Fruit fly (Drosophila melanogaster) whole organism, embryonic: ENCODE measurements around the gene Uro.

ENCODE experiments used
- Adf1 ChIP-seq: fragments of 200-800 bp; sonication (Bioruptor generic); IDR thresholded peaks from 2 replicates; pipeline ENCODE4 v1.3.6; 2022; ENCODE audit warnings: missing biosample characterization, missing genetic modification characterization
- Atf3 ChIP-seq: fragments of 200-800 bp; sonication (Bioruptor generic); optimal IDR thresholded peaks from 3 replicates; lab custom pipeline; 2016; ENCODE audit warnings: missing biosample characterization, missing genetic modification characterization
- Awh ChIP-seq: fragments of 200-800 bp; sonication (Bioruptor generic); IDR thresholded peaks from 2 replicates; pipeline ENCODE4, ENCODE4 v1.3.6; 2022; ENCODE audit warnings: missing biosample characterization, missing genetic modification characterization
- CG11456 ChIP-seq: fragments of 200-800 bp; sonication (Bioruptor generic); IDR thresholded peaks from 3 replicates; pipeline ENCODE4 v1.3.6; 2022; ENCODE audit warnings: missing biosample characterization, missing genetic modification characterization
- CG13296 ChIP-seq: fragments of 200-800 bp; sonication (Bioruptor generic); optimal IDR thresholded peaks from 3 replicates; lab custom pipeline; 2018; ENCODE audit warnings: missing biosample characterization, mild to moderate bottlenecking, missing genetic modification characterization
- CG15601 ChIP-seq: fragments of 200-800 bp; sonication (Bioruptor generic); optimal IDR thresholded peaks from 3 replicates; lab custom pipeline; 2019; ENCODE audit warnings: missing biosample characterization, mild to moderate bottlenecking, missing genetic modification characterization, moderate library complexity
- CG17359 ChIP-seq: fragments of 200-800 bp; sonication (Bioruptor generic); optimal IDR thresholded peaks from 3 replicates; lab custom pipeline; 2018; ENCODE audit warnings: missing biosample characterization, mild to moderate bottlenecking, missing genetic modification characterization, moderate library complexity
- CG17568 ChIP-seq: fragments of 200-800 bp; sonication (Bioruptor generic); optimal IDR thresholded peaks from 2 replicates; lab custom pipeline; 2018; ENCODE audit warnings: missing biosample characterization, mild to moderate bottlenecking, missing genetic modification characterization, moderate library complexity
- CG2712 ChIP-seq: fragments of 200-800 bp; optimal IDR thresholded peaks from 3 replicates; lab custom pipeline; 2019; ENCODE audit warnings: missing biosample characterization, mild to moderate bottlenecking, missing genetic modification characterization, moderate library complexity
- CG2875 ChIP-seq: fragments of 200-800 bp; sonication (Bioruptor generic); optimal IDR thresholded peaks from 2 replicates; lab custom pipeline; 2017; ENCODE audit warnings: missing biosample characterization, mild to moderate bottlenecking, missing genetic modification characterization, missing genetic modification reagents
- CG31365 ChIP-seq: fragments of 200-800 bp; sonication (Bioruptor generic); optimal IDR thresholded peaks from 2 replicates; lab custom pipeline; 2018; ENCODE audit warnings: missing biosample characterization, mild to moderate bottlenecking, missing genetic modification characterization
- CG31388 ChIP-seq: fragments of 200-800 bp; sonication (Bioruptor generic); optimal IDR thresholded peaks from 2 replicates; lab custom pipeline; 2016; ENCODE audit warnings: missing biosample characterization, missing genetic modification characterization
- CG32772 ChIP-seq: fragments of 200-800 bp; sonication (Bioruptor generic); IDR thresholded peaks from 2 replicates; pipeline ENCODE4 v1.3.6; 2022; ENCODE audit warnings: missing biosample characterization, missing genetic modification characterization
- CG33557 ChIP-seq: fragments of 200-800 bp; sonication (Bioruptor generic); optimal IDR thresholded peaks from 2 replicates; lab custom pipeline; 2019; ENCODE audit warnings: missing biosample characterization, mild to moderate bottlenecking, missing genetic modification characterization, moderate library complexity
- CG34224 ChIP-seq: fragments of 200-800 bp; sonication (Bioruptor generic); IDR thresholded peaks from 3 replicates; pipeline ENCODE4 v1.3.6; 2022; ENCODE audit warnings: missing biosample characterization, missing genetic modification characterization; ENCODE audit not compliant: partially characterized antibody
- CG3838 ChIP-seq: fragments of 200-800 bp; sonication (Bioruptor generic); optimal IDR thresholded peaks from 3 replicates; lab custom pipeline; 2016; ENCODE audit warnings: missing biosample characterization, missing genetic modification characterization
- CG6813 ChIP-seq: fragments of 200-800 bp; sonication (Bioruptor generic); optimal IDR thresholded peaks from 2 replicates; lab custom pipeline; 2017; ENCODE audit warnings: missing biosample characterization, missing genetic modification characterization, mild to moderate bottlenecking, moderate library complexity, missing genetic modification reagents
- CG7556 ChIP-seq: fragments of 200-800 bp; sonication (Bioruptor generic); optimal IDR thresholded peaks from 2 replicates; lab custom pipeline; 2017; ENCODE audit warnings: missing biosample characterization, mild to moderate bottlenecking, missing genetic modification characterization
- CG7928 ChIP-seq: fragments of 200-800 bp; sonication (Bioruptor generic); optimal IDR thresholded peaks from 2 replicates; lab custom pipeline; 2017; ENCODE audit warnings: missing biosample characterization, mild to moderate bottlenecking, missing genetic modification characterization
- CG8290 ChIP-seq, 3 experiments: fragments of 200-800 bp; sonication (Bioruptor generic); optimal IDR thresholded peaks; 2 replicates each; lab custom pipeline; 2016 to 2019; ENCODE audit warnings: missing biosample characterization in 3 of 3, missing genetic modification characterization in 3 of 3, mild to moderate bottlenecking in 2 of 3, moderate library complexity in 1 of 3
- CHES-1-like ChIP-seq: fragments of 200-800 bp; sonication (Bioruptor generic); optimal IDR thresholded peaks from 2 replicates; lab custom pipeline; 2016; ENCODE audit warnings: missing biosample characterization, missing genetic modification characterization
- CrebB ChIP-seq: fragments of 200-800 bp; sonication (Bioruptor generic); optimal IDR thresholded peaks from 3 replicates; lab custom pipeline; 2018; ENCODE audit warnings: missing biosample characterization, mild to moderate bottlenecking, missing genetic modification characterization
- Doc2 ChIP-seq: fragments of 200-800 bp; sonication (Bioruptor generic); IDR thresholded peaks from 2 replicates; pipeline ENCODE4 v1.3.6; 2022; ENCODE audit warnings: missing biosample characterization, missing genetic modification characterization
- E2f2 ChIP-seq: fragments of 200-800 bp; sonication (Bioruptor generic); IDR thresholded peaks from 2 replicates; pipeline ENCODE4 v1.3.6; 2022; ENCODE audit warnings: missing biosample characterization, missing genetic modification characterization
- Fer1 ChIP-seq: fragments of 200-800 bp; sonication (Bioruptor generic); optimal IDR thresholded peaks from 2 replicates; lab custom pipeline; 2017; ENCODE audit warnings: missing biosample characterization, mild to moderate bottlenecking, missing genetic modification characterization
- Gsc ChIP-seq: fragments of 200-800 bp; sonication (Bioruptor generic); IDR thresholded peaks from 2 replicates; pipeline ENCODE4 v1.3.6; 2022; ENCODE audit warnings: missing biosample characterization, missing genetic modification characterization
- Mes4 ChIP-seq: fragments of 200-800 bp; sonication (Bioruptor generic); optimal IDR thresholded peaks from 2 replicates; lab custom pipeline; 2016; ENCODE audit warnings: missing biosample characterization, missing genetic modification characterization
- Scr ChIP-seq: fragments of 200-800 bp; sonication (Bioruptor generic); IDR thresholded peaks from 2 replicates; pipeline ENCODE4 v1.3.6; 2022; ENCODE audit warnings: missing biosample characterization, missing genetic modification characterization; ENCODE audit not compliant: partially characterized antibody
- Sox100B ChIP-seq: fragments of 200-800 bp; sonication (Bioruptor generic); optimal IDR thresholded peaks from 3 replicates; lab custom pipeline; 2018; ENCODE audit warnings: missing biosample characterization, mild to moderate bottlenecking, missing genetic modification characterization
- Trl ChIP-seq, 3 experiments: fragments of >200 bp in 2 of 3; fragments of 200-800 bp in 1 of 3; sonication (Bioruptor generic) in 1 of 3; optimal IDR thresholded peaks; 2 replicates in 1 of 3; 3 replicates in 2 of 3; lab custom pipeline; 2016 to 2017; ENCODE audit warnings: missing biosample characterization in 1 of 3, missing genetic modification characterization in 1 of 3
- chinmo ChIP-seq: fragments of 200-800 bp; sonication (Bioruptor generic); IDR thresholded peaks from 4 replicates; pipeline ENCODE4 v1.3.6; 2022; ENCODE audit warnings: missing biosample characterization, missing genetic modification characterization; ENCODE audit not compliant: partially characterized antibody
- ci ChIP-seq: fragments of 200-800 bp; sonication (Bioruptor generic); IDR thresholded peaks from 3 replicates; pipeline ENCODE4 v1.3.6; 2022; ENCODE audit warnings: missing biosample characterization, missing genetic modification characterization
- corto ChIP-seq: fragments of 200-800 bp; sonication (Bioruptor generic); optimal IDR thresholded peaks from 2 replicates; lab custom pipeline; 2016; ENCODE audit warnings: missing biosample characterization, mild to moderate bottlenecking, missing genetic modification characterization, moderate library complexity
- fd64A ChIP-seq: fragments of 200-800 bp; sonication (Bioruptor generic); optimal IDR thresholded peaks from 3 replicates; lab custom pipeline; 2018; ENCODE audit warnings: missing biosample characterization, mild to moderate bottlenecking, missing genetic modification characterization
- gt ChIP-seq: fragments of 200-800 bp; sonication (Bioruptor generic); IDR thresholded peaks from 2 replicates; pipeline ENCODE4 v1.3.6; 2022; ENCODE audit warnings: missing biosample characterization, missing genetic modification characterization
- ind ChIP-seq: fragments of 200-800 bp; sonication (Bioruptor generic); optimal IDR thresholded peaks from 3 replicates; lab custom pipeline; 2016; ENCODE audit warnings: missing biosample characterization, missing genetic modification characterization
- ken ChIP-seq: fragments of 200-800 bp; sonication (Bioruptor generic); IDR thresholded peaks from 3 replicates; pipeline ENCODE4 v1.3.6; 2022; ENCODE audit warnings: missing biosample characterization, missing genetic modification characterization
- klu ChIP-seq: fragments of 200-800 bp; sonication (Bioruptor generic); IDR thresholded peaks from 2 replicates; pipeline ENCODE4 v1.3.6; 2022; ENCODE audit warnings: missing biosample characterization, missing genetic modification characterization
- luna ChIP-seq: fragments of 200-800 bp; sonication (Bioruptor generic); optimal IDR thresholded peaks from 2 replicates; lab custom pipeline; 2016; ENCODE audit warnings: missing biosample characterization, missing genetic modification characterization
- nau ChIP-seq: fragments of 200-800 bp; sonication (Bioruptor generic); optimal IDR thresholded peaks from 3 replicates; lab custom pipeline; 2017; ENCODE audit warnings: missing biosample characterization, mild to moderate bottlenecking, missing genetic modification characterization, missing genetic modification reagents
- org-1 ChIP-seq: fragments of 200-800 bp; sonication (Bioruptor generic); optimal IDR thresholded peaks from 2 replicates; lab custom pipeline; 2017; ENCODE audit warnings: missing biosample characterization, missing genetic modification characterization
- pan ChIP-seq, 4 experiments: fragments of >200 bp in 3 of 4; fragments of 200-800 bp in 1 of 4; sonication (Bioruptor generic) in 1 of 4; optimal IDR thresholded peaks in 3 of 4; IDR thresholded peaks in 1 of 4; 2 replicates each; pipeline versions ENCODE4 v1.3.6 to Lab custom; 2017 to 2022; ENCODE audit warnings: missing biosample characterization in 2 of 4, missing genetic modification characterization in 2 of 4, mixed read lengths in 1 of 4
- rib ChIP-seq: fragments of 200-800 bp; sonication (Bioruptor generic); IDR thresholded peaks from 2 replicates; pipeline ENCODE4 v1.3.6; 2022; ENCODE audit warnings: missing biosample characterization, missing genetic modification characterization
- scrt ChIP-seq: fragments of 200-800 bp; sonication (Bioruptor generic); optimal IDR thresholded peaks from 2 replicates; lab custom pipeline; 2018; ENCODE audit warnings: missing biosample characterization, mild to moderate bottlenecking, missing genetic modification characterization, moderate library complexity
- slbo ChIP-seq: fragments of 200-800 bp; sonication (Bioruptor generic); IDR thresholded peaks from 2 replicates; pipeline ENCODE4 v1.3.6; 2022; ENCODE audit warnings: missing biosample characterization, missing genetic modification characterization
- slp2 ChIP-seq: fragments of 200-800 bp; sonication (Bioruptor generic); optimal IDR thresholded peaks from 2 replicates; lab custom pipeline; 2016; ENCODE audit warnings: missing biosample characterization, missing genetic modification characterization
- so ChIP-seq: fragments of 200-800 bp; sonication (Bioruptor generic); IDR thresholded peaks from 3 replicates; pipeline ENCODE4 v1.3.6; 2022; ENCODE audit warnings: missing biosample characterization, missing genetic modification characterization
- stwl ChIP-seq: fragments of 200-800 bp; sonication (Bioruptor generic); optimal IDR thresholded peaks from 3 replicates; lab custom pipeline; 2018; ENCODE audit warnings: missing biosample characterization, mild to moderate bottlenecking, missing genetic modification characterization, moderate library complexity
- yki ChIP-seq: fragments of >200 bp; optimal IDR thresholded peaks from 3 replicates; lab custom pipeline; 2018

Uro gene

dm6 chr2L:7828901-7829300 lies 49.0 kb downstream of the Uro start (continued):
- peak; percentile 93 for TF ChIP-seq Trl (optimal IDR thresholded peaks at IDR 0.05; lab: Kevin White, UChicago)
- peak; percentile 39 for TF ChIP-seq Trl (GFP tag; optimal IDR thresholded peaks at IDR 0.05; lab: Kevin White, UChicago)
- peak; percentile 7 for TF ChIP-seq corto (GFP tag; lab: Kevin White, UChicago)
- peak; percentile 17 for TF ChIP-seq CrebB (tag; lab: Kevin White, UChicago)
- TF ChIP-seq Adf1 = no peak; the same call in 1 of the 2 replicates
- peak; percentile 14 for TF ChIP-seq CHES-1-like (GFP tag; lab: Kevin White, UChicago)
- peak; percentile 38 for TF ChIP-seq CG17359 (tag; lab: Kevin White, UChicago)
- no peak for TF ChIP-seq CG31365 (tag; lab: Kevin White, UChicago)
- TF ChIP-seq luna (GFP tag; lab: Kevin White, UChicago) = no peak
- TF ChIP-seq CG11456 (GFP tag; lab: Robert Waterston, UW) = no peak
- no peak for TF ChIP-seq Atf3
- no peak for TF ChIP-seq Gsc
- no peak for TF ChIP-seq E2f2 (GFP tag; lab: Robert Waterston, UW)
- no peak for TF ChIP-seq pan (optimal IDR thresholded peaks at IDR 0.05; lab: Kevin White, UChicago)
- TF ChIP-seq pan (GFP tag; optimal IDR thresholded peaks at IDR 0.05 in 1 of 2, IDR thresholded peaks at IDR 0.05 in 1 of 2) = no peak
- no peak for TF ChIP-seq Scr (GFP tag; lab: Robert Waterston, UW)
- TF ChIP-seq ci (GFP tag; lab: Robert Waterston, UW) = peak; percentile 48; the same call in 1 of the 3 replicates
- TF ChIP-seq ken = no peak
- TF ChIP-seq CG31388 (GFP tag; lab: Kevin White, UChicago) = no peak
- TF ChIP-seq chinmo (GFP tag; lab: Robert Waterston, UW) = peak; percentile 80; the same call in 2 of the 4 replicates
- no peak for TF ChIP-seq CG2712 (tag; lab: Kevin White, UChicago)
- peak; percentile 20 for TF ChIP-seq CG17568 (GFP tag; lab: Kevin White, UChicago)
- no peak for TF ChIP-seq CG15601 (tag; lab: Kevin White, UChicago)
- peak; percentile 24; the same call in 1 of the 3 replicates for TF ChIP-seq so (GFP tag; lab: Robert Waterston, UW)
- 0 out of 3 replicates have a peak, but pooled peaks have one; percentile 10 for TF ChIP-seq CG34224 (GFP tag; lab: Robert Waterston, UW)
- TF ChIP-seq ind (GFP tag; lab: Kevin White, UChicago) = no peak
- TF ChIP-seq yki = peak; percentile 51
- TF ChIP-seq gt (GFP tag; lab: Robert Waterston, UW) = no peak
- no peak for TF ChIP-seq Mes4 (GFP tag; lab: Kevin White, UChicago)
- no peak for TF ChIP-seq klu (GFP tag; lab: Robert Waterston, UW)
- no peak for TF ChIP-seq org-1 (GFP tag; lab: Kevin White, UChicago)
- peak; percentile 57; the same call in 1 of the 2 replicates for TF ChIP-seq CG32772
- TF ChIP-seq Awh (GFP tag; lab: Robert Waterston, UW) = no peak
- TF ChIP-seq stwl = no peak
- TF ChIP-seq CG33557 = no peak
- peak; percentile 13 for TF ChIP-seq CG2875 (GFP tag; lab: Kevin White, UChicago)
- peak; percentile 48 for TF ChIP-seq nau (GFP tag; lab: Kevin White, UChicago)
- no peak for TF ChIP-seq CG3838
- no peak for TF ChIP-seq slbo (GFP tag; lab: Robert Waterston, UW)
- TF ChIP-seq fd64A (GFP tag; lab: Kevin White, UChicago) = peak; percentile 33
- TF ChIP-seq Fer1 (GFP tag; lab: Kevin White, UChicago) = peak; percentile 15
- TF ChIP-seq CG8290 (GFP tag; optimal IDR thresholded peaks at IDR 0.05; lab: Kevin White, UChicago) = no peak
- peak in 1 of 2 experiments; percentile 45 for TF ChIP-seq CG8290 (tag; optimal IDR thresholded peaks at IDR 0.05; lab: Kevin White, UChicago)
- no peak for TF ChIP-seq Doc2 (GFP tag; lab: Robert Waterston, UW)
- 0 out of 2 replicates have a peak, but pooled peaks have one; percentile 45 for TF ChIP-seq rib (GFP tag; lab: Robert Waterston, UW)
- TF ChIP-seq CG6813 = peak; percentile 61
- peak; percentile 7 for TF ChIP-seq scrt
- no peak for TF ChIP-seq CG7928 (GFP tag; lab: Kevin White, UChicago)
- no peak for TF ChIP-seq slp2
- TF ChIP-seq CG13296 (GFP tag; lab: Kevin White, UChicago) = peak; percentile 47
- TF ChIP-seq Sox100B (GFP tag; lab: Kevin White, UChicago) = peak; percentile 35
- no peak for TF ChIP-seq CG7556 (GFP tag; lab: Kevin White, UChicago)
